Worm (Caenorhabditis elegans) whole organism, L2 larva: ENCODE results near the gene str-8.

Experiments
- nhr-21 ChIP-seq: fragments of 150-350 bp; optimal IDR thresholded peaks from 2 replicates; lab custom pipeline; 2014; ENCODE audit warnings: missing biosample characterization, missing genetic modification characterization
- sem-4 ChIP-seq: fragments of 150-350 bp; optimal IDR thresholded peaks from 2 replicates; lab custom pipeline; 2014; ENCODE audit warnings: missing biosample characterization, missing genetic modification reagents, missing genetic modification characterization
- snpc-4 ChIP-seq: fragments of 150-350 bp; optimal IDR thresholded peaks from 2 replicates; lab custom pipeline; 2014; ENCODE audit warnings: missing biosample characterization, missing genetic modification characterization

DNA sequence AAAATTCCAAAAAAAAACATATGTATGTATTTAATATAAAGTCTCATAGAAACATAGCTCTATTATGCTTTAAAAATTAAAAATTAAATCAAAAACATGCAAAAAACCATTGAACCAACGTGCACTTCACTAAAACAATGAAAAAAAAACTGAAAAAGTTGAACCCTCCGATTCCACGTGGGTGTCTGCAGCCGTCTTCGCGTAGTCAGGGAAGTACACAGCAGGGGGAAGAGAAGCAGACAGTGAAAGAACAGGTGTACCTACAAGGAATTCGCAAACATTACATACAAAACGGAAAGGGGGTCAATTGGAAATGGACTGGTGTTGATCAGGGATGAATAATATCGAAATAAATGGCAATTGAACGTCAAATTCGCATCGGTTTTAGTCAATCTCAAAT lies 19.1 kb downstream of the str-8 start:
- TF ChIP-seq sem-4 (no peak), snpc-4 (tag; lab: Kevin White, UChicago) (no peak), nhr-21 (no peak)
